Fruit fly (Drosophila melanogaster): ENCODE measurements around the gene CG2126.

Gene CG2126

dm6 chr3R:31771790-31772576 lies 4.5 kb downstream of the CG2126 start, which contains the start of the genes betaGlu and sip3:
Gene betaGlu, minus strand, starts transcription at chr3R:31771848.
Gene sip3, plus strand, starts transcription at chr3R:31772219.
- TF ChIP-seq Nf-YC (tag; optimal IDR thresholded peaks at IDR 0.05) (peak; percentile 40), Hsf (GFP tag; optimal IDR thresholded peaks at IDR 0.05) (peak; percentile 13), Opbp (GFP tag; IDR thresholded peaks at IDR 0.05; ENCODE audit: partially characterized antibody) (peak; percentile 92), CG15514 (GFP tag; optimal IDR thresholded peaks at IDR 0.05) (peak; percentile 94), CG18764 (GFP tag; optimal IDR thresholded peaks at IDR 0.05) (peak; percentile 11), row (GFP tag; IDR thresholded peaks at IDR 0.05) (peak; percentile 51), CG3726 (GFP tag; IDR thresholded peaks at IDR 0.05) (no peak), Dref (GFP tag; IDR thresholded peaks at IDR 0.05) (peak; percentile 91), Rfx (GFP tag; IDR thresholded peaks at IDR 0.05) (peak; percentile 27; the same call in 1 of the 2 replicates), Max (GFP tag; optimal IDR thresholded peaks at IDR 0.05) (peak; percentile 35), ken (GFP tag; IDR thresholded peaks at IDR 0.05) (no peak), NfI (GFP tag; optimal IDR thresholded peaks at IDR 0.05) (no peak), hb (GFP tag; IDR thresholded peaks at IDR 0.05; ENCODE audit: partially characterized antibody) (peak; percentile 90), unc-4 (GFP tag; IDR thresholded peaks at IDR 0.05; ENCODE audit: partially characterized antibody) (peak; percentile 89), CG7928 (GFP tag; optimal IDR thresholded peaks at IDR 0.05) (no peak), zen2 (GFP tag; IDR thresholded peaks at IDR 0.05; ENCODE audit: partially characterized antibody) (peak; percentile 86), danr (GFP tag; IDR thresholded peaks at IDR 0.05) (no peak), crp (GFP tag; optimal IDR thresholded peaks at IDR 0.05) (peak in 1 of 2 experiments; percentile 48), Vsx1 (GFP tag; optimal IDR thresholded peaks at IDR 0.05) (no peak), CG14710 (tag; optimal IDR thresholded peaks at IDR 0.05) (peak; percentile 64), HLH4C (GFP tag; IDR thresholded peaks at IDR 0.05; ENCODE audit: partially characterized antibody) (peak; percentile 93), CG17829 (tag; optimal IDR thresholded peaks at IDR 0.05) (peak; percentile 36), CG13287 (GFP tag; IDR thresholded peaks at IDR 0.05; ENCODE audit: partially characterized antibody) (peak; percentile 93), phol (tag; optimal IDR thresholded peaks at IDR 0.05) (peak; percentile 34), sna (GFP tag; IDR thresholded peaks at IDR 0.05; ENCODE audit: partially characterized antibody) (peak; percentile 92), nerfin-2 (GFP tag; IDR thresholded peaks at IDR 0.05; ENCODE audit: partially characterized antibody) (peak; percentile 91), CG4328 (GFP tag; optimal IDR thresholded peaks at IDR 0.05) (no peak), Med (GFP tag) (peak; percentile 83), Bgb (GFP tag; IDR thresholded peaks at IDR 0.05; ENCODE audit: partially characterized antibody) (peak; percentile 92), lilli (GFP tag; optimal IDR thresholded peaks at IDR 0.05) (peak; percentile 61), E2f2 (GFP tag; IDR thresholded peaks at IDR 0.05) (peak; percentile 50; the same call in 1 of the 2 replicates), trem (tag; optimal IDR thresholded peaks at IDR 0.05) (peak; percentile 74), tna (GFP tag; IDR thresholded peaks at IDR 0.05; ENCODE audit: partially characterized antibody) (peak; percentile 93), CG10959 (GFP tag; IDR thresholded peaks at IDR 0.05) (no peak), grn (GFP tag; optimal IDR thresholded peaks at IDR 0.05) (peak; percentile 22), dm (GFP tag; optimal IDR thresholded peaks at IDR 0.05) (no peak), Dll (GFP tag; IDR thresholded peaks at IDR 0.05; ENCODE audit: partially characterized antibody) (peak; percentile 91), HLHmδ (GFP tag; optimal IDR thresholded peaks at IDR 0.05) (no peak), ab (GFP tag; optimal IDR thresholded peaks at IDR 0.05) (no peak), ftz-f1 (GFP tag; optimal IDR thresholded peaks at IDR 0.05) (peak; percentile 8), CG14860 (GFP tag; IDR thresholded peaks at IDR 0.05; ENCODE audit: partially characterized antibody) (peak; percentile 90), BEAF-32 (GFP tag; optimal IDR thresholded peaks at IDR 0.05) (peak; percentile 93), MESR4 (GFP tag; optimal IDR thresholded peaks at IDR 0.05) (peak; percentile 61), CG42726 (GFP tag; IDR thresholded peaks at IDR 0.05; ENCODE audit: partially characterized antibody) (peak; percentile 89), Rx (GFP tag; IDR thresholded peaks at IDR 0.05) (no peak), CG6254 (GFP tag; optimal IDR thresholded peaks at IDR 0.05) (no peak), hbn (GFP tag; IDR thresholded peaks at IDR 0.05; ENCODE audit: partially characterized antibody) (peak; percentile 86)

Data from whole organism, embryonic.